Worm (Caenorhabditis elegans) whole organism, L3 larva: ENCODE results near the gene srh-172.

Experiments used
- ceh-82 ChIP-seq: fragments of 150-350 bp; optimal IDR thresholded peaks from 2 replicates; lab custom pipeline; 2014; ENCODE audit warnings: missing biosample characterization, missing genetic modification characterization
- elt-3 ChIP-seq, 3 experiments: fragments of 150-350 bp in 1 of 3; sonication (generic microtip) in 2 of 3; optimal IDR thresholded peaks; 2 replicates in 2 of 3; 4 replicates in 1 of 3; lab custom pipeline; 2014 to 2017; ENCODE audit warnings: missing biosample characterization in 3 of 3, missing genetic modification characterization in 3 of 3
- fkh-10 ChIP-seq: sonication (generic microtip); optimal IDR thresholded peaks from 2 replicates; lab custom pipeline; 2017; ENCODE audit warnings: missing biosample characterization, missing genetic modification reagents, missing genetic modification characterization
- nhr-12 ChIP-seq: fragments of 150-350 bp; optimal IDR thresholded peaks from 2 replicates; lab custom pipeline; 2014; ENCODE audit warnings: missing biosample characterization, missing genetic modification characterization
- nhr-76 ChIP-seq: fragments of 150-350 bp; sonication (generic microtip); optimal IDR thresholded peaks from 5 replicates; lab custom pipeline; 2014; ENCODE audit warnings: missing biosample characterization, missing genetic modification characterization
- pha-4 ChIP-seq: fragments of 150-350 bp; optimal IDR thresholded peaks from 2 replicates; lab custom pipeline; 2014; ENCODE audit warnings: missing biosample characterization, missing genetic modification reagents, missing genetic modification characterization
- skn-1 ChIP-seq: fragments of 150-350 bp; optimal IDR thresholded peaks from 2 replicates; lab custom pipeline; 2014; ENCODE audit warnings: missing biosample characterization, missing genetic modification characterization
- snpc-4 ChIP-seq: fragments of 150-350 bp; optimal IDR thresholded peaks from 2 replicates; lab custom pipeline; 2014; ENCODE audit warnings: missing biosample characterization, missing genetic modification characterization
- unc-39 ChIP-seq: sonication (generic microtip); optimal IDR thresholded peaks from 4 replicates; lab custom pipeline; 2017; ENCODE audit warnings: missing biosample characterization, missing genetic modification characterization
- ztf-11 ChIP-seq: fragments of 150-350 bp; optimal IDR thresholded peaks from 2 replicates; lab custom pipeline; 2014; ENCODE audit warnings: missing biosample characterization, missing genetic modification characterization

ce11 chrV:19997481-19997880 lies 38.6 kb downstream of the srh-172 start:
- TF ChIP-seq unc-39 (tag; lab: Kevin White, UChicago), result no peak
- no peak for TF ChIP-seq snpc-4 (tag; lab: Kevin White, UChicago)
- no peak for TF ChIP-seq ztf-11 (tag; lab: Kevin White, UChicago)
- no peak for TF ChIP-seq skn-1 (tag; lab: Kevin White, UChicago)
- no peak for TF ChIP-seq fkh-10 (GFP tag; lab: Kevin White, UChicago)
- no peak for TF ChIP-seq nhr-76 (tag; lab: Kevin White, UChicago)
- TF ChIP-seq ceh-82 (tag; lab: Kevin White, UChicago), result no peak
- TF ChIP-seq pha-4 (tag; lab: Kevin White, UChicago), result no peak
- no peak for TF ChIP-seq elt-3 (tag; optimal IDR thresholded peaks at IDR 0.05; lab: Kevin White, UChicago)
- TF ChIP-seq nhr-12 (tag; lab: Kevin White, UChicago), result no peak
